Worm (Caenorhabditis elegans): ENCODE measurements around the gene K10D6.4.

Gene K10D6.4

DNA sequence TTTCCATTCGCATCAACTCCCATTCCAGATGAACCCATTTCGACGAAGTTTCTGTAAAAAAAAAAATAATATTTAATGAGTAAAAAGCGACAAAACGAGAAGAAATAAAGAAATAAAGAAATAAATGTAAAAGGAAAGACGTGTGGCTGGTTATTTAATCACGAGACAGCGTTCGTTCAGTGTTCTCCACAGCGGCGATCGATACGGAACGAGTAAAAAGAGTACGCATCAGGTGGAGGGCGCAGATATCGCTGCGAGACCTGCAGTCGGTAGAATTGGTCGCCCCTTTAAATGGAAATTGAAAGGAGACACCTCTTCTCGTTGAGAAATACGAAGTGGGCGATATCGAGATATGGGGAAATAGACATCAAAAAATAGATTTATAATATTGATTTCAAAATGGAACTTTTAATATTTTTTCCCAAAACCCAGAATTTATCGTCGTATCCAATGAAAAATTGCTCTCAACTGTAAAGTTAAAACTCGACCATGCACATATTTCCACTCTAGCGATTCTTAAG is 27.0 kb downstream of the K10D6.4 start, which contains the start of gene pqn-70 (continued):
- TF ChIP-seq snpc-4 (tag; optimal IDR thresholded peaks at IDR 0.05) (peak; percentile 72), elt-2 (tag; optimal IDR thresholded peaks at IDR 0.05) (peak; percentile 56), jun-1 (tag; optimal IDR thresholded peaks at IDR 0.05) (peak; percentile 64), egl-27 (tag; optimal IDR thresholded peaks at IDR 0.05) (no peak), zag-1 (tag; optimal IDR thresholded peaks at IDR 0.05) (no peak), ceh-82 (tag; optimal IDR thresholded peaks at IDR 0.05) (peak; percentile 87 to 98 (median 90)), efl-3 (GFP tag; optimal IDR thresholded peaks at IDR 0.05) (no peak), lin-15B (tag; optimal IDR thresholded peaks at IDR 0.05) (peak; percentile 53), lin-13 (GFP tag; optimal IDR thresholded peaks at IDR 0.05) (peak; percentile 68), nhr-85 (tag) (peak; percentile 90), ztf-11 (tag; optimal IDR thresholded peaks at IDR 0.05) (peak in 1 of 2 experiments; percentile 75), unc-86 (tag; optimal IDR thresholded peaks at IDR 0.05) (peak; percentile 80), lin-35 (GFP tag; optimal IDR thresholded peaks at IDR 0.05) (peak; percentile 79 to 88), unc-62 (GFP tag; optimal IDR thresholded peaks at IDR 0.05) (no peak), snu-23 (GFP tag; optimal IDR thresholded peaks at IDR 0.05) (peak; percentile 91), swsn-7 (tag; optimal IDR thresholded peaks at IDR 0.05) (peak; percentile 83), ceh-63 (GFP tag; optimal IDR thresholded peaks at IDR 0.05) (no peak), alr-1 (tag; optimal IDR thresholded peaks at IDR 0.05; ENCODE audit: borderline replicate concordance) (no peak), mep-1 (tag; optimal IDR thresholded peaks at IDR 0.05) (peak; percentile 93), unc-98 (GFP tag; IDR thresholded peaks at IDR 0.05) (no peak), ceh-88 (GFP tag; IDR thresholded peaks at IDR 0.05) (peak; percentile 40; the same call in 1 of the 2 replicates), sox-4 (tag; optimal IDR thresholded peaks at IDR 0.05) (peak; percentile 60), ama-1 (optimal IDR thresholded peaks at IDR 0.05) (no peak), hpl-2 (GFP tag; optimal IDR thresholded peaks at IDR 0.05) (peak; percentile 45), Y116A8C.19 (tag; optimal IDR thresholded peaks at IDR 0.05; ENCODE audit: borderline replicate concordance) (no peak), elt-3 (tag; optimal IDR thresholded peaks at IDR 0.05) (peak in 2 of 6 experiments; percentile 42 to 54), mab-9 (GFP tag; IDR thresholded peaks at IDR 0.05) (peak; percentile 34; the same call in 1 of the 2 replicates), mef-2 (tag; optimal IDR thresholded peaks at IDR 0.05) (no peak), C04F5.9 (tag; optimal IDR thresholded peaks at IDR 0.05) (peak; percentile 9), sptf-1 (tag; optimal IDR thresholded peaks at IDR 0.05) (no peak), blmp-1 (tag; optimal IDR thresholded peaks at IDR 0.05) (peak; percentile 92), ztf-4 (tag; optimal IDR thresholded peaks at IDR 0.05) (peak; percentile 75), nhr-47 (tag; optimal IDR thresholded peaks at IDR 0.05) (peak; percentile 88), vab-15 (tag; optimal IDR thresholded peaks at IDR 0.05) (no peak), tbx-2 (tag; optimal IDR thresholded peaks at IDR 0.05) (peak; percentile 86), irx-1 (tag; optimal IDR thresholded peaks at IDR 0.05) (peak; percentile 65), nhr-76 (tag; optimal IDR thresholded peaks at IDR 0.05) (no peak), lin-14 (GFP tag; optimal IDR thresholded peaks at IDR 0.05) (peak; percentile 97), pqm-1 (tag; optimal IDR thresholded peaks at IDR 0.05) (no peak), isw-1 (GFP tag; IDR thresholded peaks at IDR 0.05) (peak; percentile 85), unc-130 (tag; optimal IDR thresholded peaks at IDR 0.05) (peak; percentile 87), ets-5 (GFP tag; IDR thresholded peaks at IDR 0.05) (no peak), dpl-1 (GFP tag; optimal IDR thresholded peaks at IDR 0.05) (peak; percentile 41 to 75 (median 69)), nhr-20 (tag; optimal IDR thresholded peaks at IDR 0.05) (peak; percentile 90)

DNA sequence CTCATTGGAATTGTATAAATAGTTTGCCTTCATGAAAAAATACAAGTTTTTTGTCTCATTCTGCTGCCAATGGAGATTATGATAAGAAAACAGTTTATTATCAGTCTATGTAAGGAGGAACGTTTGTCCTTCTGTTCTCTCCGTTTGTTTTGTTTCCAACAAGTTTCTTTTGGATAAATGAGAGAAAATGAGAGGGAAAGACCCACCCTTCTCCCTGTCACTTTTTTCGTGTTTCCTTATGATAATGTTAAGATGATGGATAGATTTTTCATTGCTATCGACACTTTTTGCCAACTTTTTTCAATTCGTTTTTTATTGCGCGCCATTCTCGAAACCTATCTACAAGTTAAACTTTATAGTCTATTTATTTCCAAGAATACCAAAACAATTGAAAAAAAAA is 29.5 kb downstream of the K10D6.4 start:
- TF ChIP-seq efl-1 (optimal IDR thresholded peaks at IDR 0.05) = no peak
- peak in 1 of 2 experiments; percentile 2 for TF ChIP-seq efl-1 (GFP tag; optimal IDR thresholded peaks at IDR 0.05 in 1 of 2)
- TF ChIP-seq mdl-1 (tag; optimal IDR thresholded peaks at IDR 0.05) = no peak
- TF ChIP-seq elt-3 (tag; optimal IDR thresholded peaks at IDR 0.05) = no peak
- TF ChIP-seq blmp-1 (tag; optimal IDR thresholded peaks at IDR 0.05) = peak; percentile 80

Measured in whole organism, L1 larva.